Fruit fly (Drosophila melanogaster) whole organism, prepupa: ENCODE measurements around the gene Polr3A.

ENCODE experiments used
- Blimp-1 ChIP-seq: fragments of 200-800 bp; sonication (Bioruptor generic); optimal IDR thresholded peaks from 3 replicates; lab custom pipeline; 2017; ENCODE audit warnings: missing biosample characterization, missing genetic modification characterization, mild to moderate bottlenecking, moderate library complexity, missing genetic modification reagents
- CG11762 ChIP-seq: fragments of 200-800 bp; sonication (Bioruptor generic); optimal IDR thresholded peaks from 3 replicates; lab custom pipeline; 2016; ENCODE audit warnings: missing biosample characterization, missing genetic modification characterization; ENCODE audit not compliant: insufficient read depth
- CG11902 ChIP-seq: fragments of 200-800 bp; sonication (Bioruptor generic); optimal IDR thresholded peaks from 3 replicates; lab custom pipeline; 2016; ENCODE audit warnings: missing biosample characterization, missing genetic modification characterization
- CG16779 ChIP-seq: fragments of 200-800 bp; sonication (Bioruptor generic); optimal IDR thresholded peaks from 3 replicates; lab custom pipeline; 2017; ENCODE audit warnings: missing biosample characterization, mild to moderate bottlenecking, missing genetic modification characterization
- CG6163 ChIP-seq: fragments of 200-800 bp; sonication (Bioruptor generic); IDR thresholded peaks from 3 replicates; pipeline ENCODE4 v1.3.6; 2022; ENCODE audit warnings: missing biosample characterization, missing genetic modification characterization
- Eip75B ChIP-seq: fragments of 200-800 bp; sonication (Bioruptor generic); optimal IDR thresholded peaks from 3 replicates; lab custom pipeline; 2016; ENCODE audit warnings: missing biosample characterization, missing genetic modification characterization
- Eip93F ChIP-seq: fragments of 200-800 bp; sonication (Bioruptor generic); optimal IDR thresholded peaks from 2 replicates; lab custom pipeline; 2016; ENCODE audit warnings: missing biosample characterization, mild to moderate bottlenecking, missing genetic modification characterization
- Hr39 ChIP-seq: fragments of 200-800 bp; sonication (Bioruptor generic); optimal IDR thresholded peaks from 2 replicates; lab custom pipeline; 2016; ENCODE audit warnings: missing biosample characterization, missing genetic modification characterization
- Smox ChIP-seq: fragments of 200-800 bp; sonication (Bioruptor generic); optimal IDR thresholded peaks from 3 replicates; lab custom pipeline; 2016; ENCODE audit warnings: missing biosample characterization, missing genetic modification characterization
- achi ChIP-seq: fragments of 200-800 bp; sonication (Bioruptor generic); optimal IDR thresholded peaks from 3 replicates; lab custom pipeline; 2016; ENCODE audit warnings: missing biosample characterization, missing genetic modification characterization
- cyc ChIP-seq: fragments of 200-800 bp; sonication (Bioruptor generic); optimal IDR thresholded peaks from 3 replicates; lab custom pipeline; 2016; ENCODE audit warnings: missing biosample characterization, missing genetic modification characterization
- esn ChIP-seq: fragments of 200-800 bp; sonication (Bioruptor generic); optimal IDR thresholded peaks from 2 replicates; lab custom pipeline; 2016; ENCODE audit warnings: missing biosample characterization, mild to moderate bottlenecking, missing genetic modification characterization, moderate library complexity
- spab ChIP-seq: fragments of 200-800 bp; sonication (Bioruptor generic); optimal IDR thresholded peaks from 2 replicates; lab custom pipeline; 2017; ENCODE audit warnings: missing biosample characterization, mild to moderate bottlenecking, missing genetic modification characterization, missing genetic modification reagents
- svp ChIP-seq: fragments of 200-800 bp; sonication (Bioruptor generic); peaks from one replicate; lab custom pipeline; 2016; ENCODE audit warnings: missing biosample characterization, missing genetic modification characterization

DNA sequence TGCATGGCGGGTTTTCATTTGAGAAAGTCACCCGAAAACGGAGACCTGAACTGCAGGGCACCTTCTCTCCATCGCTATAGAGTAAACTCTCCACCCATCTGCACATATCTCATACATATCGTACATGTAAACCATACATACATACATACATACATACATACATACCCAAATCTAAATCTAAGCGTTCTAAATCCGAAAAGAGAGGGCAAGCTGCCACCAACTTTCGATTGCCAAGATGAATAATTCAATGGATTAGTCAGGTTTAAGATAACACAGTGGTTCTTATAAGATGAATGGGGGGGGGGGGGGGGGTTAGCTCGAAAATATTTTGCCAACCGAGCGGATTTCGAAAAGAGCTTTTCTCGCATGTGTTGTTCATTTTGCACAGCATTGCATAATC is 51.7 kb downstream of the Polr3A start:
- TF ChIP-seq CG6163 (GFP tag; lab: Robert Waterston, UW) (no peak), Blimp-1 (GFP tag; lab: Kevin White, UChicago) (no peak), Smox (no peak), svp (GFP tag; lab: Kevin White, UChicago) (no peak), spab (no peak), Hr39 (no peak), cyc (GFP tag; lab: Kevin White, UChicago) (no peak), Eip75B (GFP tag; lab: Kevin White, UChicago) (no peak), CG11902 (GFP tag; lab: Kevin White, UChicago) (no peak), CG11762 (GFP tag; lab: Kevin White, UChicago) (no peak), Eip93F (no peak), esn (GFP tag; lab: Kevin White, UChicago) (no peak), achi (GFP tag; lab: Kevin White, UChicago) (no peak), CG16779 (tag; lab: Kevin White, UChicago) (no peak)
